Fruit fly (Drosophila melanogaster): ENCODE measurements around the gene Nprl2.

DNA sequence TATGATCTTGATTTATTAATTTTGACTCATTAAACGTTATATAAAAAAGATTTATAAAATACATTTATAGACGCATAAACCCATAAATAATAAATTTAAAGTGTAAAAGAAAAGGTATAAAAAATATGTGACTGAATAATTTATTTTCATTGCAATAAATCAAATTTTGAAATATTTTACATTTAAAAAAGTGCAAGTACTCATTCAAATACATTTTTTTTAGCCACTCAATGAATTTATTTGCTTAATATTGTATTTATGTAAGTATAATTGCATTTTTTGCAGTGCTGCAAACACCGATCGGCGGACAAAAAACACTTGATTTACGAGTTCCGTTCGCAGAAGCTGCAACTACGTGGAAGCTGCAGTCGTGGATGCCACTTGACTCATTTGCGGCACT is 24.4 kb downstream of the Nprl2 start:
- TF ChIP-seq insv (optimal IDR thresholded peaks at IDR 0.05) (no peak), h (optimal IDR thresholded peaks at IDR 0.05) (no peak), psq (optimal IDR thresholded peaks at IDR 0.05) (no peak), ttk (optimal IDR thresholded peaks at IDR 0.05) (no peak)

All from Kc167 (cell line).